Worm (Caenorhabditis elegans): ENCODE results near the gene F15G9.1.

The F15G9.1 gene

DNA sequence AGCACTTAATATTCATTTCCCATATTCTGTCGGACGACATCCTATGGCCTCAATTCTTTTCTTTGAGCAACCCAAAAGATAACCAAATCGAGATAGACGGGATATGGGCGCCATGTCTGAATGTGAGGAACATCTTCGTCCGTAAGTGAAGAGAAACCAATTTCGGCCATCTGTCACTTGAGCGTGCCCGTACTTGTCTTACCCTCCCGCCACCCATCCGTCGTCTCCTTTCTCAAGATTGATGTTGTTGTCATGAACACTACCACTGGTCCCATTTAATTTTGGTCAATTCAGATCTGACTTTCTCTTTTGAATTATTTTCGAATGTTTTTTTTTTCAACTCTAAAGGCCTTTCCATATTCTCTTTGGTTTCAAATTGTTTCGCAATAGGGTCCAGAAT lies 3.4 kb upstream of the F15G9.1 start:
- TF ChIP-seq flt-1 (GFP tag; IDR thresholded peaks at IDR 0.05) (no peak), hnd-1 (tag; optimal IDR thresholded peaks at IDR 0.05) (no peak), tbx-37 (GFP tag; conservative IDR thresholded peaks at IDR 0.05) (no peak), hmbx-1 (tag; optimal IDR thresholded peaks at IDR 0.05) (no peak), aly-1 (tag; optimal IDR thresholded peaks at IDR 0.05) (no peak), ceh-36 (tag; optimal IDR thresholded peaks at IDR 0.05) (no peak), tra-4 (tag; optimal IDR thresholded peaks at IDR 0.05) (no peak), ama-1 (optimal IDR thresholded peaks at IDR 0.05) (no peak), ceh-13 (GFP tag; optimal IDR thresholded peaks at IDR 0.05) (no peak), pes-1 (GFP tag; IDR thresholded peaks at IDR 0.05) (no peak), B0310.2 (tag; optimal IDR thresholded peaks at IDR 0.05) (no peak), scrt-1 (GFP tag; IDR thresholded peaks at IDR 0.05) (no peak), tbx-11 (GFP tag; IDR thresholded peaks at IDR 0.05) (no peak), hmg-4 (GFP tag; optimal IDR thresholded peaks at IDR 0.05) (no peak), sea-1 (GFP tag; conservative IDR thresholded peaks at IDR 0.05) (no peak), F13C5.2 (tag; optimal IDR thresholded peaks at IDR 0.05) (no peak), ets-7 (tag; optimal IDR thresholded peaks at IDR 0.05) (no peak)

DNA sequence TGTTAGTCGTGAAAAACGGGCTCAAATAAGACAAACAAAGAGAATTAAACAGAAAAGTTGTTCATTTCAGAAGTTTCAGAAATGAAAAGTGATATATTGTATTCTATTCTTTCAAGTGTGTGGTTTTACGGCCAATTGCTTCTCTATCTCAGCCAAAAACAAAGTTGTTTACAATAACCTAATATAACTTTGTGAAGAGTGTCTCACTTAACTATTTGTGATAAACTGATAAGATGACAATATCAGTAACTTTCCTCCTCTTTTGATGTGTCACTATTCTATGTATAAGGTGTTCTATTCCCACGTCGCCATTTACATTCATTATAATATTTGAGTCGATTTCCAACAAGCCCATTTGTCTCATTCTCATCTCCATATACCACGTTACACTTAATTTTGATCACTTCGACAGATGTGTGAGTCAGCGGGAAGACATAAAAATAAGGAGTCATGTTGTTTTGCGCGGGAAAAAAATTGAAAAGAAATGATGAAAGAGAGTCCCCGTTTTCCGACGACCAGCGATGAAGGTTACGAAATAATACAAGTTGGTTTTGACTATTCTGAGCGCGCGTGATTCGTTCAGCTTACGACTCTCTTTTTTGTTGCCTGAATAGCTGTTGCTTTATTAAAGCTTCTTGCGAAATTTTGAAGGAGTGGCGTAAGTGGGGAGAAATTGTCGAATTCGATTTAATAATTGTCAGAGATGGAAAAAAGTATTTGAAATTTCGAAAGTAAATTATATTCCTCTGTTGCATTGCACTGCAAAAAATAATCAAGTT lies 738 bp upstream of the F15G9.1 start:
- no peak for TF ChIP-seq ceh-36 (tag; optimal IDR thresholded peaks at IDR 0.05)
- TF ChIP-seq tra-4 (tag; optimal IDR thresholded peaks at IDR 0.05), result no peak
- TF ChIP-seq hnd-1 (tag; optimal IDR thresholded peaks at IDR 0.05), result no peak
- TF ChIP-seq scrt-1 (GFP tag; IDR thresholded peaks at IDR 0.05), result no peak
- no peak for TF ChIP-seq B0310.2 (tag; optimal IDR thresholded peaks at IDR 0.05)
- no peak for TF ChIP-seq F13C5.2 (tag; optimal IDR thresholded peaks at IDR 0.05)
- no peak for TF ChIP-seq ets-7 (tag; optimal IDR thresholded peaks at IDR 0.05)
- no peak for TF ChIP-seq tbx-11 (GFP tag; IDR thresholded peaks at IDR 0.05)
- TF ChIP-seq hmg-4 (GFP tag; optimal IDR thresholded peaks at IDR 0.05), result no peak
- TF ChIP-seq flt-1 (GFP tag; IDR thresholded peaks at IDR 0.05), result no peak
- TF ChIP-seq ceh-13 (GFP tag; optimal IDR thresholded peaks at IDR 0.05), result no peak
- no peak for TF ChIP-seq ama-1 (optimal IDR thresholded peaks at IDR 0.05)
- no peak for TF ChIP-seq aly-1 (tag; optimal IDR thresholded peaks at IDR 0.05)
- no peak for TF ChIP-seq sea-1 (GFP tag; conservative IDR thresholded peaks at IDR 0.05)

DNA sequence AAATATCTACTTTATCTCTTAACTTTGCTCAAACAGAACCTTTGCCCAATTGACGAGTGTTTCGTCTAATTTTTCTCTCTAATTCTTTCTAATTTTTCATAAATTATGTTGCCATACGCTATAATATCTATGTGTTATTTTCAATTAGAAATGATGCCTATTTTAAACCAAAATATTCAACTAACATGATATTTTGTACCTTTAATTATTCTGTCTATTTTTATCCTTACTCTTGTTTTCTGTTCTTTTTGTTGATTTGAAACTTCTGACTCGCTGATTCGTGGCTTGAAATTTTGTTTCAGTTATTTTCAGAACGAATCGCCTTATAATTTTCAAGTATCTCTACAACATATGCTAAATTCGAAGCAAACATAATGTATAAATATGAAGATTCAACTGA lies 3.3 kb downstream of the F15G9.1 start, which contains the start of gene F15G9.6:
Gene F15G9.6, plus strand, starts transcription at position 301 of the 400 bp plus-strand sequence.
- TF ChIP-seq ceh-36 (tag; optimal IDR thresholded peaks at IDR 0.05) (no peak), B0310.2 (tag; optimal IDR thresholded peaks at IDR 0.05) (no peak), aly-1 (tag; optimal IDR thresholded peaks at IDR 0.05) (no peak), sea-1 (GFP tag; conservative IDR thresholded peaks at IDR 0.05) (no peak), ets-7 (tag; optimal IDR thresholded peaks at IDR 0.05) (no peak), hmbx-1 (tag; optimal IDR thresholded peaks at IDR 0.05) (no peak), hmg-4 (GFP tag; optimal IDR thresholded peaks at IDR 0.05) (no peak)

DNA sequence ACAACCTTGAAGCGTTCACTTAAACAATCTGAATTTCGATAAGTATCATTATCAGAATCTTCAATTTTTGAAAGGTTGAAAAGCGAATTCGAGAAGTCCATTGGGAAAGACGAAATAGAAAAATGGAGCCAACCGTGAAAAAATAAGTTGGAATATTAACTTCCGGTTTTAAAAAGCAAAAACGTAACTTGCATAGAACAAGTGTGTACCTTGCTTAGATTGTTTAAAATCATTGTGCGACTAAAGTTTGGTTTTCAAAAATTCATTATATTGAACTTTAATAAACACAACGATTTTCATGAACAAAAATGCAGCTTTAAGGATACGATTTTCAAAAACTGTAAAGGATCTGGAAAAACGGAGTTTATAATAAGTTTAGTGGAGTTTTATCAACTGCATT lies 7.4 kb downstream of the F15G9.1 start, which contains the start of gene F15G9.2:
Gene F15G9.2, minus strand, starts transcription at position 101 of the 400 bp plus-strand sequence.
- TF ChIP-seq ceh-36 (tag; optimal IDR thresholded peaks at IDR 0.05) (no peak), pes-1 (GFP tag; IDR thresholded peaks at IDR 0.05) (no peak), ceh-13 (GFP tag; optimal IDR thresholded peaks at IDR 0.05) (no peak), tbx-11 (GFP tag; IDR thresholded peaks at IDR 0.05) (no peak), B0310.2 (tag; optimal IDR thresholded peaks at IDR 0.05) (no peak), scrt-1 (GFP tag; IDR thresholded peaks at IDR 0.05) (no peak), tra-4 (tag; optimal IDR thresholded peaks at IDR 0.05) (no peak), ets-7 (tag; optimal IDR thresholded peaks at IDR 0.05) (no peak), F13C5.2 (tag; optimal IDR thresholded peaks at IDR 0.05) (no peak), hmg-4 (GFP tag; optimal IDR thresholded peaks at IDR 0.05) (no peak), flt-1 (GFP tag; IDR thresholded peaks at IDR 0.05) (no peak), tbx-37 (GFP tag; conservative IDR thresholded peaks at IDR 0.05) (no peak), sea-1 (GFP tag; conservative IDR thresholded peaks at IDR 0.05) (no peak), hmbx-1 (tag; optimal IDR thresholded peaks at IDR 0.05) (no peak), aly-1 (tag; optimal IDR thresholded peaks at IDR 0.05) (no peak), ama-1 (optimal IDR thresholded peaks at IDR 0.05) (no peak), hnd-1 (tag; optimal IDR thresholded peaks at IDR 0.05) (no peak)

DNA sequence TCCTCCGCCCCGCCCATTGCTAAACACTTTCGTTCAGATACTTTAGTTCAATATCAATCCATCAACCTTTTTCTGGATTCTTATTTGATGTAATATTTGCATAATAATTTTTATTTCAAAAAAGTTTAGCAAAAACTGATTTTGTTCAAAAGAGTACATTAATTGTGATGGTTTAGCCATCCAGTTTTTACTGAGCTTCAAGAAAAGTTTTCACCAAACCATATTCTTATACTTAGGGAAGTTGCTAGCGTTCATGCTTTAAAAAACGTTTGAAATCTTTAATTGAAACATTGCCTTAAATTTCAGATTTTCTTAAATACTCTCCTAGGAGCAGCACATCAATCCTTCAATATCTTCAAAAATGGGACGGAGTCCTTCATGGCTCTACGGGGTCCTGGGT lies 11.1 kb downstream of the F15G9.1 start, which contains the start of gene him-4:
Gene him-4, plus strand, starts transcription at position 301 of the 400 bp plus-strand sequence.
- no peak for TF ChIP-seq ama-1 (optimal IDR thresholded peaks at IDR 0.05)
- TF ChIP-seq F13C5.2 (tag; optimal IDR thresholded peaks at IDR 0.05), result no peak
- TF ChIP-seq tra-4 (tag; optimal IDR thresholded peaks at IDR 0.05), result no peak
- no peak for TF ChIP-seq tbx-11 (GFP tag; IDR thresholded peaks at IDR 0.05)
- TF ChIP-seq scrt-1 (GFP tag; IDR thresholded peaks at IDR 0.05), result no peak
- TF ChIP-seq hnd-1 (tag; optimal IDR thresholded peaks at IDR 0.05), result no peak
- TF ChIP-seq hmbx-1 (tag; optimal IDR thresholded peaks at IDR 0.05), result no peak
- no peak for TF ChIP-seq flt-1 (GFP tag; IDR thresholded peaks at IDR 0.05)
- no peak for TF ChIP-seq sea-1 (GFP tag; conservative IDR thresholded peaks at IDR 0.05)
- no peak for TF ChIP-seq aly-1 (tag; optimal IDR thresholded peaks at IDR 0.05)
- no peak for TF ChIP-seq B0310.2 (tag; optimal IDR thresholded peaks at IDR 0.05)
- TF ChIP-seq ceh-13 (GFP tag; optimal IDR thresholded peaks at IDR 0.05), result no peak
- no peak for TF ChIP-seq tbx-37 (GFP tag; conservative IDR thresholded peaks at IDR 0.05)
- no peak for TF ChIP-seq ets-7 (tag; optimal IDR thresholded peaks at IDR 0.05)
- no peak for TF ChIP-seq ceh-36 (tag; optimal IDR thresholded peaks at IDR 0.05)
- TF ChIP-seq pes-1 (GFP tag; IDR thresholded peaks at IDR 0.05), result no peak

DNA sequence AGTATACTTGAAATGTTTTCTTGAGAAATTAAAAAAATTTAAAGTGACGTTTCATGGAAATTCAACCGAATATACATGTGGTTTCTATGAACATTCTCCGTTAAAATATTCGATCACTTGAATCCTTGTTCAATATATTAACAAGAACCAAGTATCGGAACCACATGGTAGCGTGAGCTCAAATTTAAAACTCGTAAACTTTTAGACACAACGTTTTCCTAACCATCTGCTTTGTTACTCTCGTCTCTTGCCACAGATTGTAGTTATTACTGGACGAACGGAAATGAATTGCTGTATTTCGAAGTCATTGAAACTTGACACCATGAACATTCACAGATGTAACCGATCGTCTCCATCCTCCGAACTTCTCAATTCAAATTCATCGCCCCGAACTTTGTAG lies 12.9 kb downstream of the F15G9.1 start:
- TF ChIP-seq flt-1 (GFP tag; IDR thresholded peaks at IDR 0.05) (no peak), ama-1 (optimal IDR thresholded peaks at IDR 0.05) (no peak), pes-1 (GFP tag; IDR thresholded peaks at IDR 0.05) (no peak), tra-4 (tag; optimal IDR thresholded peaks at IDR 0.05) (no peak), scrt-1 (GFP tag; IDR thresholded peaks at IDR 0.05) (no peak), B0310.2 (tag; optimal IDR thresholded peaks at IDR 0.05) (no peak), hmg-4 (GFP tag; optimal IDR thresholded peaks at IDR 0.05) (no peak), aly-1 (tag; optimal IDR thresholded peaks at IDR 0.05) (no peak), ceh-13 (GFP tag; optimal IDR thresholded peaks at IDR 0.05) (no peak), F13C5.2 (tag; optimal IDR thresholded peaks at IDR 0.05) (no peak), hmbx-1 (tag; optimal IDR thresholded peaks at IDR 0.05) (no peak), hnd-1 (tag; optimal IDR thresholded peaks at IDR 0.05) (no peak), ets-7 (tag; optimal IDR thresholded peaks at IDR 0.05) (no peak), tbx-37 (GFP tag; conservative IDR thresholded peaks at IDR 0.05) (no peak), ceh-36 (tag; optimal IDR thresholded peaks at IDR 0.05) (no peak), sea-1 (GFP tag; conservative IDR thresholded peaks at IDR 0.05) (no peak), tbx-11 (GFP tag; IDR thresholded peaks at IDR 0.05) (no peak)
